Fruit fly (Drosophila melanogaster) whole organism, embryonic: Measurements from ENCODE around the gene CG32313.

Experiments used
- Asciz ChIP-seq: fragments of 200-800 bp; sonication (Bioruptor generic); optimal IDR thresholded peaks from 2 replicates; lab custom pipeline; 2017; ENCODE audit warnings: missing biosample characterization, mild to moderate bottlenecking, missing genetic modification characterization, missing genetic modification reagents
- Atf3 ChIP-seq: fragments of 200-800 bp; sonication (Bioruptor generic); optimal IDR thresholded peaks from 3 replicates; lab custom pipeline; 2016; ENCODE audit warnings: missing biosample characterization, missing genetic modification characterization
- Atf6 ChIP-seq: fragments of 200-800 bp; sonication (Bioruptor generic); IDR thresholded peaks from 2 replicates; pipeline ENCODE4 v1.3.6; 2022; ENCODE audit warnings: missing biosample characterization, missing genetic modification characterization
- B-H1 ChIP-seq: fragments of 200-800 bp; sonication (Bioruptor generic); IDR thresholded peaks from 3 replicates; pipeline ENCODE4 v1.3.6; 2022; ENCODE audit warnings: missing biosample characterization, missing genetic modification characterization
- BEAF-32 ChIP-seq: fragments of 200-800 bp; sonication (Bioruptor generic); optimal IDR thresholded peaks from 3 replicates; lab custom pipeline; 2017; ENCODE audit warnings: missing biosample characterization, missing genetic modification characterization, mild to moderate bottlenecking, moderate library complexity, missing genetic modification reagents
- Bdp1 ChIP-seq: fragments of 200-800 bp; sonication (Bioruptor generic); optimal IDR thresholded peaks from 3 replicates; lab custom pipeline; 2016; ENCODE audit warnings: missing biosample characterization, missing genetic modification characterization
- CG10147 ChIP-seq: fragments of 200-800 bp; sonication (Bioruptor generic); optimal IDR thresholded peaks from 2 replicates; lab custom pipeline; 2019; ENCODE audit warnings: missing biosample characterization, mild to moderate bottlenecking, missing genetic modification characterization, moderate library complexity
- CG10366 ChIP-seq: fragments of 200-800 bp; sonication (Bioruptor generic); IDR thresholded peaks from 2 replicates; pipeline ENCODE4 v1.3.6; 2022; ENCODE audit warnings: missing biosample characterization, missing genetic modification characterization
- CG10543 ChIP-seq: fragments of 200-800 bp; sonication (Bioruptor generic); optimal IDR thresholded peaks from 3 replicates; lab custom pipeline; 2017; ENCODE audit warnings: missing biosample characterization, mild to moderate bottlenecking, missing genetic modification characterization, moderate library complexity
- CG13424 ChIP-seq: fragments of 200-800 bp; sonication (Bioruptor generic); optimal IDR thresholded peaks from 2 replicates; lab custom pipeline; 2019; ENCODE audit warnings: missing biosample characterization, mild to moderate bottlenecking, missing genetic modification characterization, moderate library complexity
- CG13894 ChIP-seq: fragments of 200-800 bp; sonication (Bioruptor generic); optimal IDR thresholded peaks from 3 replicates; lab custom pipeline; 2018; ENCODE audit warnings: missing biosample characterization, mild to moderate bottlenecking, missing genetic modification characterization, moderate library complexity
- CG14014 ChIP-seq: fragments of 200-800 bp; sonication (Bioruptor generic); IDR thresholded peaks from 2 replicates; pipeline ENCODE4 v1.3.6; 2022; ENCODE audit warnings: missing biosample characterization, missing genetic modification characterization
- CG14710 ChIP-seq: fragments of 200-800 bp; sonication (Bioruptor generic); optimal IDR thresholded peaks from 3 replicates; lab custom pipeline; 2019; ENCODE audit warnings: missing biosample characterization, mild to moderate bottlenecking, missing genetic modification characterization, moderate library complexity
- CG15514 ChIP-seq: fragments of 200-800 bp; sonication (Bioruptor generic); optimal IDR thresholded peaks from 3 replicates; lab custom pipeline; 2017; ENCODE audit warnings: missing biosample characterization, missing genetic modification characterization, mild to moderate bottlenecking, moderate library complexity, missing genetic modification reagents
- CG15696 ChIP-seq: fragments of 200-800 bp; sonication (Bioruptor generic); optimal IDR thresholded peaks from 2 replicates; lab custom pipeline; 2019; ENCODE audit warnings: missing biosample characterization, mild to moderate bottlenecking, missing genetic modification characterization, moderate library complexity
- CG1602 ChIP-seq: fragments of 200-800 bp; sonication (Bioruptor generic); optimal IDR thresholded peaks from 3 replicates; lab custom pipeline; 2016; ENCODE audit warnings: missing biosample characterization, missing genetic modification characterization
- CG17802 ChIP-seq: fragments of 200-800 bp; sonication (Bioruptor generic); optimal IDR thresholded peaks from 2 replicates; lab custom pipeline; 2018; ENCODE audit warnings: missing biosample characterization, mild to moderate bottlenecking, missing genetic modification characterization, moderate library complexity
- CG2712 ChIP-seq: fragments of 200-800 bp; optimal IDR thresholded peaks from 3 replicates; lab custom pipeline; 2019; ENCODE audit warnings: missing biosample characterization, mild to moderate bottlenecking, missing genetic modification characterization, moderate library complexity
- CG2875 ChIP-seq: fragments of 200-800 bp; sonication (Bioruptor generic); optimal IDR thresholded peaks from 2 replicates; lab custom pipeline; 2017; ENCODE audit warnings: missing biosample characterization, mild to moderate bottlenecking, missing genetic modification characterization, missing genetic modification reagents
- CG30020 ChIP-seq: fragments of 200-800 bp; optimal IDR thresholded peaks from 2 replicates; lab custom pipeline; 2019; ENCODE audit warnings: missing biosample characterization, mild to moderate bottlenecking, missing genetic modification characterization, moderate library complexity
- CG32772 ChIP-seq: fragments of 200-800 bp; sonication (Bioruptor generic); IDR thresholded peaks from 2 replicates; pipeline ENCODE4 v1.3.6; 2022; ENCODE audit warnings: missing biosample characterization, missing genetic modification characterization
- CG3847 ChIP-seq: fragments of 200-800 bp; sonication (Bioruptor generic); IDR thresholded peaks from 2 replicates; pipeline ENCODE4 v1.3.6; 2022; ENCODE audit warnings: missing biosample characterization, missing genetic modification characterization
- CG4854 ChIP-seq: fragments of 200-800 bp; sonication (Bioruptor generic); optimal IDR thresholded peaks from 2 replicates; lab custom pipeline; 2016; ENCODE audit warnings: missing biosample characterization, missing genetic modification characterization, inconsistent platforms
- CG8089 ChIP-seq: fragments of 200-800 bp; sonication (Bioruptor generic); optimal IDR thresholded peaks from 3 replicates; lab custom pipeline; 2016; ENCODE audit warnings: missing biosample characterization, missing genetic modification characterization
- Dbx ChIP-seq: fragments of 200-800 bp; sonication (Bioruptor generic); IDR thresholded peaks from 3 replicates; pipeline ENCODE4 v1.3.6; 2022; ENCODE audit warnings: missing biosample characterization, missing genetic modification characterization
- Hand ChIP-seq: fragments of 200-800 bp; sonication (Bioruptor generic); optimal IDR thresholded peaks from 2 replicates; lab custom pipeline; 2017; ENCODE audit warnings: mild to moderate bottlenecking, missing biosample characterization, missing genetic modification reagents, missing genetic modification characterization
- Hmr ChIP-seq: fragments of 200-800 bp; sonication (Bioruptor generic); optimal IDR thresholded peaks from 3 replicates; lab custom pipeline; 2017; ENCODE audit warnings: mild to moderate bottlenecking, missing biosample characterization, missing genetic modification reagents, missing genetic modification characterization
- Lim3 ChIP-seq: fragments of 200-800 bp; sonication (Bioruptor generic); IDR thresholded peaks from 2 replicates; pipeline ENCODE4 v1.3.6; 2022; ENCODE audit warnings: missing biosample characterization, missing genetic modification characterization
- Oli ChIP-seq: fragments of 200-800 bp; sonication (Bioruptor generic); optimal IDR thresholded peaks from 2 replicates; lab custom pipeline; 2018; ENCODE audit warnings: missing biosample characterization, mild to moderate bottlenecking, missing genetic modification characterization, moderate library complexity
- Ravus ChIP-seq: fragments of 200-800 bp; sonication (Bioruptor generic); IDR thresholded peaks from 2 replicates; pipeline ENCODE4 v1.3.6; 2022; ENCODE audit warnings: missing biosample characterization, missing genetic modification characterization
- Sox102F ChIP-seq: fragments of 200-800 bp; sonication (Bioruptor generic); optimal IDR thresholded peaks from 2 replicates; lab custom pipeline; 2018; ENCODE audit warnings: missing biosample characterization, mild to moderate bottlenecking, missing genetic modification characterization, moderate library complexity
- Taf1 ChIP-seq: fragments of 200-800 bp; sonication (Bioruptor generic); IDR thresholded peaks from 2 replicates; pipeline ENCODE4 v1.3.6; 2022; ENCODE audit warnings: missing biosample characterization, missing genetic modification characterization
- abd-A ChIP-seq: fragments of 200-800 bp; sonication (Bioruptor generic); optimal IDR thresholded peaks from 3 replicates; lab custom pipeline; 2019; ENCODE audit warnings: missing biosample characterization, mild to moderate bottlenecking, missing genetic modification characterization, moderate library complexity
- cg ChIP-seq: fragments of 200-800 bp; sonication (Bioruptor generic); optimal IDR thresholded peaks from 3 replicates; lab custom pipeline; 2019; ENCODE audit warnings: missing biosample characterization, mild to moderate bottlenecking, missing genetic modification characterization, moderate library complexity
- ci ChIP-seq: fragments of 200-800 bp; sonication (Bioruptor generic); IDR thresholded peaks from 3 replicates; pipeline ENCODE4 v1.3.6; 2022; ENCODE audit warnings: missing biosample characterization, missing genetic modification characterization
- dm ChIP-seq: fragments of 200-800 bp; sonication (Bioruptor generic); optimal IDR thresholded peaks from 3 replicates; lab custom pipeline; 2016; ENCODE audit warnings: missing biosample characterization, missing genetic modification characterization
- fd64A ChIP-seq: fragments of 200-800 bp; sonication (Bioruptor generic); optimal IDR thresholded peaks from 3 replicates; lab custom pipeline; 2018; ENCODE audit warnings: missing biosample characterization, mild to moderate bottlenecking, missing genetic modification characterization
- hb ChIP-seq: fragments of 200-800 bp; sonication (Bioruptor generic); IDR thresholded peaks from 3 replicates; pipeline ENCODE4 v1.3.6; 2022; ENCODE audit warnings: missing biosample characterization, missing genetic modification characterization; ENCODE audit not compliant: partially characterized antibody
- hkb ChIP-seq, 2 experiments: fragments of 200-800 bp in 1 of 2; fragments of >200 bp in 1 of 2; sonication (Bioruptor generic) in 1 of 2; IDR thresholded peaks in 1 of 2; optimal IDR thresholded peaks in 1 of 2; 2 replicates each; pipeline versions ENCODE4 v1.3.6 to Lab custom; 2017 to 2022; ENCODE audit warnings: missing biosample characterization in 1 of 2, missing genetic modification characterization in 1 of 2
- knrl ChIP-seq: fragments of 200-800 bp; sonication (Bioruptor generic); IDR thresholded peaks from 3 replicates; pipeline ENCODE4 v1.3.6; 2022; ENCODE audit warnings: missing biosample characterization, missing genetic modification characterization; ENCODE audit not compliant: partially characterized antibody
- mld ChIP-seq: fragments of 200-800 bp; sonication (Bioruptor generic); IDR thresholded peaks from 3 replicates; pipeline ENCODE4 v1.3.6; 2022; ENCODE audit warnings: missing biosample characterization, missing genetic modification characterization; ENCODE audit not compliant: partially characterized antibody
- org-1 ChIP-seq: fragments of 200-800 bp; sonication (Bioruptor generic); optimal IDR thresholded peaks from 2 replicates; lab custom pipeline; 2017; ENCODE audit warnings: missing biosample characterization, missing genetic modification characterization
- pho ChIP-seq: fragments of 200-800 bp; sonication (Bioruptor generic); optimal IDR thresholded peaks from 2 replicates; lab custom pipeline; 2016; ENCODE audit warnings: missing biosample characterization, missing genetic modification characterization
- psq ChIP-seq: fragments of 200-800 bp; sonication (Bioruptor generic); optimal IDR thresholded peaks from 2 replicates; lab custom pipeline; 2017; ENCODE audit warnings: missing biosample characterization, missing genetic modification characterization
- row ChIP-seq: fragments of 200-800 bp; sonication (Bioruptor generic); IDR thresholded peaks from 3 replicates; pipeline ENCODE4 v1.3.6; 2022; ENCODE audit warnings: missing biosample characterization, missing genetic modification characterization
- schlank ChIP-seq: fragments of 200-800 bp; sonication (Bioruptor generic); optimal IDR thresholded peaks from 2 replicates; lab custom pipeline; 2018; ENCODE audit warnings: missing biosample characterization, mild to moderate bottlenecking, missing genetic modification characterization
- scrt ChIP-seq: fragments of 200-800 bp; sonication (Bioruptor generic); optimal IDR thresholded peaks from 2 replicates; lab custom pipeline; 2018; ENCODE audit warnings: missing biosample characterization, mild to moderate bottlenecking, missing genetic modification characterization, moderate library complexity
- slbo ChIP-seq: fragments of 200-800 bp; sonication (Bioruptor generic); IDR thresholded peaks from 2 replicates; pipeline ENCODE4 v1.3.6; 2022; ENCODE audit warnings: missing biosample characterization, missing genetic modification characterization
- slp2 ChIP-seq: fragments of 200-800 bp; sonication (Bioruptor generic); optimal IDR thresholded peaks from 2 replicates; lab custom pipeline; 2016; ENCODE audit warnings: missing biosample characterization, missing genetic modification characterization
- ttk ChIP-seq: fragments of 200-800 bp; sonication (Bioruptor generic); IDR thresholded peaks from 2 replicates; pipeline ENCODE4 v2.1.2; 2022; ENCODE audit warnings: missing biosample characterization, missing genetic modification characterization
- unpg ChIP-seq: fragments of 200-800 bp; sonication (Bioruptor generic); optimal IDR thresholded peaks from 3 replicates; lab custom pipeline; 2018; ENCODE audit warnings: missing biosample characterization, mild to moderate bottlenecking, missing genetic modification characterization, moderate library complexity

The CG32313 gene

DNA sequence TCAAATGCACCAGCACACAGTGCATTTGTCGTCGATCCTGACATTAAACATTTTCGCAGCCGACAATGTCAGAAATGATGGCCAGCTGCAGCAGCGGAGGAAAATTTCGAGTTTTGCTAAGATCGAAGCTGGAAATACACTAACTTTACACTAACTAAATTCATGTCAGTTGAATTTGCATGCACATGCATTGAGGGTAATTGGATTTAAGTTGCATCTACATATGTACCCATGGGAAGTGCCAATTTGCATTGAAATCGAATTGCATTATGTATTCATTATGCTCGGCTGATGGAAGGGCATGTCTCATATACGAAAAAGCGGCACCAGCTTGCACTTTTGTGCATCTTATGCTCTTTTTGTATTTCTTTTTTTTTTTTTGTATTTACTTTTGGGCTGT is 39.2 kb upstream of the CG32313 start (continued):
- no peak for TF ChIP-seq ci (GFP tag; lab: Robert Waterston, UW)
- no peak for TF ChIP-seq knrl (GFP tag; lab: Robert Waterston, UW)
- TF ChIP-seq Taf1 (GFP tag; lab: Robert Waterston, UW) = no peak
- TF ChIP-seq Atf6 (GFP tag; lab: Robert Waterston, UW) = no peak
- TF ChIP-seq Asciz (GFP tag; lab: Kevin White, UChicago) = peak; percentile 16
- TF ChIP-seq CG13424 = no peak
- TF ChIP-seq CG15514 (GFP tag; lab: Kevin White, UChicago) = no peak
- TF ChIP-seq unpg (GFP tag; lab: Kevin White, UChicago) = no peak
- no peak for TF ChIP-seq CG30020 (tag; lab: Kevin White, UChicago)
- no peak for TF ChIP-seq org-1 (GFP tag; lab: Kevin White, UChicago)
- no peak for TF ChIP-seq CG4854 (GFP tag; lab: Kevin White, UChicago)
- TF ChIP-seq Lim3 = no peak
- peak; percentile 7; the same call in 1 of the 2 replicates for TF ChIP-seq CG10366 (GFP tag; lab: Robert Waterston, UW)
- no peak for TF ChIP-seq abd-A
- TF ChIP-seq CG13894 (tag; lab: Kevin White, UChicago) = no peak
- no peak for TF ChIP-seq scrt (GFP tag; lab: Kevin White, UChicago)
- TF ChIP-seq Oli (tag; lab: Kevin White, UChicago) = no peak
- no peak for TF ChIP-seq B-H1 (GFP tag; lab: Robert Waterston, UW)
- no peak for TF ChIP-seq mld (GFP tag; lab: Robert Waterston, UW)
- no peak for TF ChIP-seq Bdp1 (GFP tag; lab: Kevin White, UChicago)
- TF ChIP-seq Atf3 (GFP tag; lab: Kevin White, UChicago) = no peak
- TF ChIP-seq CG2712 (tag; lab: Kevin White, UChicago) = peak; percentile 36
- TF ChIP-seq schlank = no peak
- TF ChIP-seq hb (GFP tag; lab: Robert Waterston, UW) = no peak
- no peak for TF ChIP-seq Ravus (GFP tag; lab: Robert Waterston, UW)
- TF ChIP-seq dm (GFP tag; lab: Kevin White, UChicago) = no peak
- no peak for TF ChIP-seq CG14710 (tag; lab: Kevin White, UChicago)
- 0 out of 3 replicates have a peak, but pooled peaks have one; percentile 26 for TF ChIP-seq row (GFP tag; lab: Robert Waterston, UW)
- TF ChIP-seq CG15696 = no peak
- TF ChIP-seq CG14014 (GFP tag; lab: Robert Waterston, UW) = no peak
- TF ChIP-seq CG2875 = no peak
- TF ChIP-seq CG10147 (GFP tag; lab: Kevin White, UChicago) = no peak
- TF ChIP-seq Dbx (GFP tag; lab: Robert Waterston, UW) = no peak

- TF ChIP-seq slp2 (GFP tag; lab: Kevin White, UChicago) (peak; percentile 61), CG3847 (GFP tag; lab: Robert Waterston, UW) (peak; percentile 40; the same call in 1 of the 2 replicates), hkb (optimal IDR thresholded peaks at IDR 0.05; lab: Kevin White, UChicago) (no peak), hkb (GFP tag; IDR thresholded peaks at IDR 0.05; lab: Robert Waterston, UW) (no peak), CG8089 (GFP tag; lab: Kevin White, UChicago) (peak; percentile 38), CG17802 (tag; lab: Kevin White, UChicago) (peak; percentile 22), CG1602 (GFP tag; lab: Kevin White, UChicago) (peak; percentile 66), pho (no peak), Hand (no peak), ttk (peak; percentile 57; the same call in 1 of the 2 replicates), fd64A (GFP tag; lab: Kevin White, UChicago) (no peak), cg (GFP tag; lab: Kevin White, UChicago) (peak; percentile 14), slbo (GFP tag; lab: Robert Waterston, UW) (peak; percentile 66), Hmr (peak; percentile 7), CG32772 (GFP tag; lab: Robert Waterston, UW) (peak; percentile 65), BEAF-32 (GFP tag; lab: Kevin White, UChicago) (no peak), Sox102F (peak; percentile 82), psq (peak; percentile 22), CG10543 (GFP tag; lab: Kevin White, UChicago) (no peak)
Observed at dm6 chr3L:1584003-1584402, 38.5 kb upstream of the CG32313 start.
